Worm (Caenorhabditis elegans): ENCODE results near the gene F13B12.3.

DNA sequence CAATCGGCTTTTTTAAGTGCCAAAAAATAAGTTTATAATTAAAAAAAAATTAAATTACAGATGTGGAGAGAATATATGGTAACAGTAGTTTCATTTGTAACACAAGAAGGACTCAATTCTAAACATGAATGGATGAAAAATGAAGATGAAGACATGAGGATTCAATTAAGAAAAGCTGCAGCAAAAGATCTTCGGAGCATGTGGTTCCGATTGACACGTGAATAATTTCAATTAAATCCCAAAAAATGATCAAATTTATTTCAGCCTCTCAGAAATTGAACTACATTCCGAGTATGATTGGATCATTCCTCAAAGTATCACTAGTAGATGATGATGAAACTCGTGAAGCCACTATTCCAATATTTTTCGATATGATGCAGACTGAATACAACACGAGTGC is 50.5 kb downstream of the F13B12.3 start:
- TF ChIP-seq him-1 (tag; optimal IDR thresholded peaks at IDR 0.05) (no peak), W03F9.2 (tag; optimal IDR thresholded peaks at IDR 0.05) (no peak)

Data from whole organism, L4/young adult.